Worm (Caenorhabditis elegans) whole organism, mixed stage, embryonic: ENCODE measurements around the gene rmd-2.

ENCODE experiments used
- M03D4.4 ChIP-seq: sonication (generic microtip); optimal IDR thresholded peaks from 2 replicates; lab custom pipeline; 2017; ENCODE audit warnings: mild to moderate bottlenecking, missing genetic modification characterization, missing compliant biosample characterization
- ces-1 ChIP-seq: fragments of 150-350 bp; optimal IDR thresholded peaks from 2 replicates; lab custom pipeline; 2014; ENCODE audit warnings: missing biosample characterization, missing genetic modification reagents, missing genetic modification characterization
- lin-13 ChIP-seq: fragments of 150-350 bp; optimal IDR thresholded peaks from 2 replicates; lab custom pipeline; 2014; ENCODE audit warnings: missing biosample characterization, missing genetic modification characterization
- lsy-2 ChIP-seq: fragments of 150-350 bp; optimal IDR thresholded peaks from 2 replicates; lab custom pipeline; 2014; ENCODE audit warnings: missing biosample characterization, missing genetic modification characterization
- nhr-12 ChIP-seq: fragments of 150-350 bp; optimal IDR thresholded peaks from 2 replicates; lab custom pipeline; 2014; ENCODE audit warnings: missing biosample characterization, missing genetic modification characterization
- nhr-237 ChIP-seq: fragments of 150-350 bp; optimal IDR thresholded peaks from 2 replicates; lab custom pipeline; 2014; ENCODE audit warnings: missing biosample characterization, missing genetic modification characterization
- nhr-28 ChIP-seq: fragments of 150-350 bp; optimal IDR thresholded peaks from 2 replicates; lab custom pipeline; 2014; ENCODE audit warnings: missing biosample characterization, missing genetic modification characterization
- pha-4 ChIP-seq: fragments of 150-350 bp; optimal IDR thresholded peaks from 2 replicates; lab custom pipeline; 2018; ENCODE audit warnings: missing biosample characterization, missing genetic modification reagents, missing genetic modification characterization
- sem-2 ChIP-seq: fragments of 200-800 bp; sonication (Bioruptor generic); optimal IDR thresholded peaks from 2 replicates; lab custom pipeline; 2018; ENCODE audit warnings: mild to moderate bottlenecking, missing genetic modification characterization, missing compliant biosample characterization
- snpc-4 ChIP-seq: fragments of 150-350 bp; optimal IDR thresholded peaks from 2 replicates; lab custom pipeline; 2014; ENCODE audit warnings: missing biosample characterization, missing genetic modification characterization
- unc-62 ChIP-seq: fragments of 150-350 bp; optimal IDR thresholded peaks from 2 replicates; lab custom pipeline; 2014; ENCODE audit warnings: missing biosample characterization, missing genetic modification reagents, missing genetic modification characterization

DNA sequence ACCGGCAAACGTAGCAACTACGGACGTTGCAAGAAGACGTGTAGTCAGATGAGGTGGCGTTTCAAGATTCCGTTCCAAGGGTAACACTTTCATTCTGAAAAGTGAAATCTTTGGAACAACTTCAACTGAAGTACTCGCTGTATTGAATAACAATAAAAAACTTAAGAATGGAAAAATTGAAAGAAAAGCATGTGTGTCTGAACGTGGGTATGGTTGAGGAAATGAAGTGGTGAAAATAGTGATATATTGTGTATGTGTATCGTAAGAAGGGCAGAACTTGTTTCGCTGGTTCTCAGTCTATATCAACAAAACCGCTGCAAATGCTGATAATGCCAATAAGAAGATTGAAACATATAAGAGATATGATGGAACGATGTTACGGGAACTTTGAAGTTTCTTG lies 9.7 kb upstream of the rmd-2 start, which contains the start of gene K08H10.6:
- TF ChIP-seq nhr-28 (tag; lab: Kevin White, UChicago): no peak
- TF ChIP-seq unc-62 (GFP tag; lab: Kevin White, UChicago): no peak
- no peak for TF ChIP-seq nhr-237 (tag; lab: Kevin White, UChicago)
- TF ChIP-seq pha-4 (tag; lab: Kevin White, UChicago): no peak
- no peak for TF ChIP-seq lin-13
- no peak for TF ChIP-seq lsy-2 (tag; lab: Kevin White, UChicago)
- no peak for TF ChIP-seq snpc-4 (tag; lab: Kevin White, UChicago)
- TF ChIP-seq ces-1 (GFP tag; lab: Kevin White, UChicago): no peak
- TF ChIP-seq M03D4.4: no peak
- TF ChIP-seq sem-2 (GFP tag; lab: Kevin White, UChicago): no peak
- TF ChIP-seq nhr-12 (tag; lab: Kevin White, UChicago): no peak
